Worm (Caenorhabditis elegans): ENCODE measurements around the gene F29B9.12.

Gene F29B9.12

DNA sequence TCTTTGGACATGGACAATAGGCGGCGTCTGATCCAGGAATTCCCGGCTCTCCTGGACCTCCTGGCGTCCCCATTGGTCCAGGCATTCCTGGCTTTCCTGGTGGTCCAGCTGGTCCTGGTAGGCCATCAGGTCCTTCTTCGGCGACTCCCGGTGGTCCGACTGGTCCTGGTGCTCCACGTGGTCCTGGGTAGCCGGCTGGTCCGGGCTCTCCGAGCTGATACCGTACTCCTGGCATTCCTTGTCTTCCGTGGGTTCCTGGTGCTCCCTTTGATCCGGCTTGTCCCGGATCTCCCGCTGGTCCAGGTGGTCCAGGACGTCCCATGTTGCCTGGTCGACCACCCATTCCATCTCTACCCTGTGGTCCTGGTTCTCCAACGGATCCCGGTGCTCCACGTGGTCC lies 13.4 kb upstream of the F29B9.12 start:
- TF ChIP-seq dao-5 (tag; optimal IDR thresholded peaks at IDR 0.05) (no peak), him-1 (tag; optimal IDR thresholded peaks at IDR 0.05) (no peak), W03F9.2 (tag; optimal IDR thresholded peaks at IDR 0.05) (no peak)

DNA sequence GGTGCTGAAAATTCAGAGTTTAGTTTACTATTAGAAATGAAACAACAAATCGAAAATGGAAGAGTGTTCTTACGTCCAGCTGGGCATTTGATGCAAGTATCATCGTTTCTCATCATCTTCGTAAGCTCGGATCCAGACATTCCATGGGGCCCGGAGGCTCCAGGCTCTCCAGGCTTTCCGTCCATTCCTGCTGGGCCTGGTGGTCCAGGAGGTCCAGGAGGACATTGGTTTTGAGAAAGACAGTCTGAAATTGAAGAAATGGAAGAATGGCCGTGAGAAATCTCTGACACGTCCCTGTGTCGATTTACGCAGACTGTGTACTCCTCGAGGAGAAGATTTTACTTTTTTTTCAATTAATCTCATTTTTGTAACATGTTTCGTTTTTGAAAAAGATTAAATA lies 13.0 kb upstream of the F29B9.12 start:
- TF ChIP-seq dao-5 (tag; optimal IDR thresholded peaks at IDR 0.05), result no peak
- no peak for TF ChIP-seq W03F9.2 (tag; optimal IDR thresholded peaks at IDR 0.05)
- TF ChIP-seq him-1 (tag; optimal IDR thresholded peaks at IDR 0.05), result no peak

DNA sequence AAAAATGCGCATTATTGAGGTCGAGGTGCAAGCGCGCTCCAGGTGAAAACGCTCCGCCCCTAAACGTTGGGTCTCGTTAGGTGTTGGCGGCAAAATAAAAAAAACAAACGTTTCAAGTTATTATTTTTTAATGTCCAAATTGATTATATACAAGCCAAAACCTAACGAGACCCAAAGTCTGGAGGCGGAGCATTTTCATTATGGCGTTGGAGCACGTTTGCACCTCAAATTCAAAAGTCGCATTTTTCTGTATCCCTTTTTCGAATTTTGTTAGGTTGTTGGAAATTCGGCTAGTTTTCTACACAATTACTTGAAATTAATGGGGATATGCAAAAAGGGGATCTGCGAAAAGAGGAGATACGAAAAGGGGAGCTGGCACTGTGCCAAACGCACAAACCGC lies 11.5 kb upstream of the F29B9.12 start, which contains the start of gene col-111:
TSS of gene col-111 (minus strand) at position 101 of the 400 bp plus-strand sequence.
- no peak for TF ChIP-seq dao-5 (tag; optimal IDR thresholded peaks at IDR 0.05)
- TF ChIP-seq W03F9.2 (tag; optimal IDR thresholded peaks at IDR 0.05), result no peak

DNA sequence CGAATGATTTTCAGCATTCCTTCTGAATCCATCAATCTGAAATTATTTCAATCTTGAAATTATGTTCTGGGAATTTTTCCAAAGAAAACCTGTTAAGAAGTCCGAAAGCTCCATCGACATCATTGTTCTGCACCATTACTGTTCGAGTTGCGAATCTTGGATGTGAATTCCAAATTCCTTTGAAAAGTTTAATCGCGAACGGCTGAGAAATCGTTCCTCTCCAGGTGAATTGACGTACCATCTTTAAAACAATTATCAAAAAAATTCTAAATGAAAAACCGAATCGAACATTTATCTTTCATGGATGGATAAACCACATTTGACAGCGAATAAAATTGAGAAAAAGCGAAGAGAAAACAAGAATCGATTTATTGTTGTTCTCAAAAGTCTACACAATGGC lies 10.1 kb upstream of the F29B9.12 start, which contains the start of gene mrps-21:
TSS of gene mrps-21 (minus strand) at position 241 of the 400 bp plus-strand sequence.
- TF ChIP-seq him-1 (tag; optimal IDR thresholded peaks at IDR 0.05), result no peak
- TF ChIP-seq dao-5 (tag; optimal IDR thresholded peaks at IDR 0.05), result no peak
- no peak for TF ChIP-seq W03F9.2 (tag; optimal IDR thresholded peaks at IDR 0.05)

DNA sequence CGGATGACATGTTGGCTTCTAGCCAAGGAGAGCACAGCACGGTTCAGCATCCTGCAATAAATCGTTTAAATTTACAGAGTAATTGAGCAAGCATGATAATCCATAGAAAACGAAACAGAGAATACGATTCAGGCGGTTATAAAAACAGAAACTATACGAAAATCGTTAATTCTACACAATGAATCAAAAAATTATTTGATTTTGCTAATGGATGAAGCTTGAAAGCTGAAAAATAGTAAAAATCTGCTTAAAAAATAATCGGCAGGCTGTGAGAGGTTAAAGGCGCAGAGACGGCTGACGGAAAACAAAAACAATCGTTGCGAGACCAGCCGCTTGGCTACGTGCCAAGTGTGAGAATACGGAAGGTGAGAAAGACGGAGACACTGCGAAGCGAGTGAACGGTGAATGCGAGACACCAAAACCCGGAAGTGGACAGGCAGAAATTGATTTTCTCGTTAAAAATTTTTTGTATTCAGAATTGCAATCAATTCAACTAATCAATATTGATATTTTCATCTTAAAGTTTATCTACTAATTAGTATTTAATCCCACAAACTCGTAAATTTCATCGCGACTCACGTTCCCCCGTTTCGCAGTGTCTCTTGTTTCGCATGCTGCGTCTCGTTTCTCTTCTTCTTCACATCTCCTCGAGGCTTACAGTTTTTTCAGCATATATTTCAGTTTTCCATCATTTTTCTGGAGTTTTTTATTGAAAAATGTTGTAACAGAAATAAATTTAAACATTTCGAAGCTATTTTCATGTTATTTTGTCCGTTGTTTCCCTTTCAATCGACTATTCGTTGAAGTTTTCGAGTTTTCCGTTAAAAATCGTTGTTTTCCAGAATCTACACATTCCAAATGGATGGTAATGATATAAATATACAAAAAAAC lies 8.9 kb upstream of the F29B9.12 start, which contains the start of the genes F29B9.11 and jmjd-1.2:
TSS of gene F29B9.11 (minus strand) at position 51 of the 891 bp plus-strand sequence.
TSS of gene jmjd-1.2 (plus strand) at position 841 of the 891 bp plus-strand sequence.
- TF ChIP-seq dao-5 (tag; optimal IDR thresholded peaks at IDR 0.05) (no peak), him-1 (tag; optimal IDR thresholded peaks at IDR 0.05) (peak; percentile 39), W03F9.2 (tag; optimal IDR thresholded peaks at IDR 0.05) (peak; percentile 93)

DNA sequence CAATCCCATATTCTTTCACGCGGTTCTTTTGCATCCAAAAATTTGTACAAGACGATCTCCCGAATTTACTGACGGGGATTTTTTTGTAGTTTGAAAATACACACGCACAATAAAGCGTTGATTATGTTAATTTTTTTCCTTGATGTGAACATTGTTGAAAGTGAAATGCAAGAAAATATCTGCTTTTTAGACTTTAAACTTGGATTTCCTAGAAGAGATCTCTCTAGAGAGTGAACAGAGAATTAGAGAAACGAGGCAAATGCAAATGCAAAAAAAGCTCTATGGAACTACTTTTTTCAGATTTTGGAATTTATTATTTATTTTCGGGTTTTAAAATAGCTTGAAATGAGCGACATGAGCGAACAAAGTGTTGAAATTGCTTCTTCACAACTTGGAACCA lies 4.3 kb upstream of the F29B9.12 start, which contains the start of gene F29B9.1:
TSS of gene F29B9.1 (plus strand) at position 301 of the 400 bp plus-strand sequence.
- TF ChIP-seq dao-5 (tag; optimal IDR thresholded peaks at IDR 0.05) (no peak), W03F9.2 (tag; optimal IDR thresholded peaks at IDR 0.05) (no peak), him-1 (tag; optimal IDR thresholded peaks at IDR 0.05) (no peak)

DNA sequence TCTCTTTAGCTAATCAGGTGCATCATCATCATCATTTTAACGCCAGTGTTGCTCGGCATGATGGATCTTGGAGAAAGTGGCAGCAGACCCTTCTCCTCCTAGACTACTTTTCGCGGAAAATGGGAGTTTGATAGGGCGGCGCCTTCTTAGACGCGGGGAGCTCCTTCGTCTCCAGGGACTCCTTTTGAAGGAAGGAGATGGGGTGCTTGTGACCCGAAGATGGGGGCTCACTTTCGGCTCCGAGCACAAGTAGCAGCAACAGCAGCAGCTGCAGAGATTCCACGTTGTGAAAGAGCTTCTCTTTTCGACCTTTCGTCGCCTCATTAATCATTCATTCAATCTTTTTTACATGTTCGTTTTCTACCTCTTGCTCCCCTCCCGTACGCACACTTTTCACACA lies 2.0 kb upstream of the F29B9.12 start:
- TF ChIP-seq him-1 (tag; optimal IDR thresholded peaks at IDR 0.05), result no peak
- no peak for TF ChIP-seq W03F9.2 (tag; optimal IDR thresholded peaks at IDR 0.05)
- TF ChIP-seq dao-5 (tag; optimal IDR thresholded peaks at IDR 0.05), result no peak

DNA sequence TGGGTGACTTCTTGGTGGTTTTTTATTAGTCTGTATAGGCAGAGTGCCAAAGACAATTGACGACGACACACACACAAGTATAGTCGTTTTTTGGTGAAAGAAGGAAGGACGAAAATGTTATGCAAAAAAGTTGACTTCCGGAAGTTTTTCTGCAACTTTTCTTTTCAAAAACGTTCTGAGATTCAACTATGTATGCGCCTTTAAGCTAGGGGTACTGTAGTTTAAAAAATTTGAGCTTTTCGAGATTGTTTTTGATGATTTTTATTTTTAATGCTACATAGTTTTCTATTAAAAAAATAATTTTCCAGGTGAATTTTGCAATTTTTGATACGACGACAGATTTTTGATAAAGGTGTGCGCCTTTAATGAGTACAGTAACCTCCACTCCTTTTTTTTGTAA lies 1.5 kb upstream of the F29B9.12 start:
- TF ChIP-seq him-1 (tag; optimal IDR thresholded peaks at IDR 0.05) (no peak), dao-5 (tag; optimal IDR thresholded peaks at IDR 0.05) (no peak), W03F9.2 (tag; optimal IDR thresholded peaks at IDR 0.05) (no peak)

DNA sequence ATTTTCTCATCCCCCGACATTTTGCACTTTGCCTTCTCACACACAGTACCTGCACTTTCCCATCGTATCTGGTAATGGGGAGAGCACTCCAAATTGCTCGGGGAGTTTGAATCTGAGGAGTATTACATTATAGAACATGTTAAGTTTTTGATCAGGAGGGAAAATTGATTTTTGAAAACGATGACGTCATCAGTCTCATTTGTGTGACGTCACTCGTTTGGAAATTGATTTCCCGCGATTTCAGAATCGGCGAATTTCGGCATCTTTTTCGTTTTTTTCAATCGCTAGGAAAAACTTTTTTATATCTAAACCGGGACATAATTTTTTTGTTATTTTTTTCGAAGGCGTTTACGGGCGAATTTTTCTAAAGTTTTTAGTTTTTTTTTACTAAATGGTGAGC lies 4.0 kb downstream of the F29B9.12 start:
- no peak for TF ChIP-seq dao-5 (tag; optimal IDR thresholded peaks at IDR 0.05)
- no peak for TF ChIP-seq him-1 (tag; optimal IDR thresholded peaks at IDR 0.05)
- TF ChIP-seq W03F9.2 (tag; optimal IDR thresholded peaks at IDR 0.05), result no peak

DNA sequence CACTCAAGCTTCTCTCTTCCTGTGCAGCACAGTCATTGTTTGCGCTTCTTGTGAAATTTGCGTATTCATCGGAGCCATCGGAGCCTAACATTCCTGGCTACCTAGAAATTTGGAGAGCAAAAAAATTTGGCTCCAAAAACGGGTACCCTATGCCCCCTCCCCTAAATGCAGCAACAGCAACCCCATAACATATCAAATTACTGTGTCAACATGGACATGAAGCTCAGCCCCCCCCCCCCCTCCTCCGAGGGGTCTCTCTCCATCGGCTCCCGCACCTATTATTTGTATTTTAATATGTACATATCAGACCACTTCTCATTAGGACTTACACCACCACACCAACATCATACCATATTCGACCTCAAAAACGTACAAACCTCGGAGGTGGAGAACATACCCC lies 5.0 kb downstream of the F29B9.12 start:
- TF ChIP-seq W03F9.2 (tag; optimal IDR thresholded peaks at IDR 0.05) (no peak), dao-5 (tag; optimal IDR thresholded peaks at IDR 0.05) (no peak), him-1 (tag; optimal IDR thresholded peaks at IDR 0.05) (no peak)

DNA sequence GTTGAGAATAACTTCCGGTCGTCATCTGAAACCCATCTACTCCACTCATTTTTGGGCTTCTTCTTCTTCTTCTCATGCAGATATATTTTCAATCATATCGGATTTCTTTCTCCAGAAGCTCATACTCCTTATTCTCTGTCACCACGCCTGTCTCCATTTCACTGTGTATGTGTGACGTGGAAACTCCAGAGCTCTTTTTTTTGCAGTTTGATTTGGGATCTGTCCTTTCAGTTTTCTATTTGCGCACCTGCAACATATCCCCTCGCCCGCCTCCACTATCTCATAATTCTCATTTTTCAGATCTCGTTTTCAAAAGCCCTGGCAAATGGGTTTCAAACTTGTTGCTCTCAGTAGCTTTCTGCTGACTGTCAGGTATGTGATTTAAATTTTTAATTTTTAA lies 9.4 kb downstream of the F29B9.12 start, which contains the start of gene kin-36:
TSS of gene kin-36 (plus strand) at position 301 of the 400 bp plus-strand sequence.
- no peak for TF ChIP-seq W03F9.2 (tag; optimal IDR thresholded peaks at IDR 0.05)
- TF ChIP-seq dao-5 (tag; optimal IDR thresholded peaks at IDR 0.05), result no peak
- TF ChIP-seq him-1 (tag; optimal IDR thresholded peaks at IDR 0.05), result no peak

DNA sequence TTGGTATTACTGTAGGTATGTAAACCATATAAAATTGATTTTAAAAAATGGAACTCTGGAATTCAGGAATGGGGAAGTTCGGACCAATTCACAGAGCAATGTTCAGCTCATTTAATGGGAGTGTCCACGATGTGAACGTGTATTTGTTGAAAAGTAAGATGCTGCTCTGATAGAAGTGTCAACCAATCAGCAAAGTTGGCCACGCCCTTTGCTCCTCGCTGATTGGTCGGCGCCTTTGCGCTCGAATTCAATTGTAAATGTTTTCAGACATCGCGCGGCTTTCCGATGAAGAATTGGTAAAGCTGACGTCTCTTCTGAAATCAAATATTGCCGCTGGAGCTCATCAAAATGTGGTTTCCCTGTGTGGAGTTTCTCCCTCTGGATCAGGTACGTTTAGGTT lies 13.8 kb downstream of the F29B9.12 start:
- TF ChIP-seq W03F9.2 (tag; optimal IDR thresholded peaks at IDR 0.05) (no peak), dao-5 (tag; optimal IDR thresholded peaks at IDR 0.05) (no peak), him-1 (tag; optimal IDR thresholded peaks at IDR 0.05) (no peak)

DNA sequence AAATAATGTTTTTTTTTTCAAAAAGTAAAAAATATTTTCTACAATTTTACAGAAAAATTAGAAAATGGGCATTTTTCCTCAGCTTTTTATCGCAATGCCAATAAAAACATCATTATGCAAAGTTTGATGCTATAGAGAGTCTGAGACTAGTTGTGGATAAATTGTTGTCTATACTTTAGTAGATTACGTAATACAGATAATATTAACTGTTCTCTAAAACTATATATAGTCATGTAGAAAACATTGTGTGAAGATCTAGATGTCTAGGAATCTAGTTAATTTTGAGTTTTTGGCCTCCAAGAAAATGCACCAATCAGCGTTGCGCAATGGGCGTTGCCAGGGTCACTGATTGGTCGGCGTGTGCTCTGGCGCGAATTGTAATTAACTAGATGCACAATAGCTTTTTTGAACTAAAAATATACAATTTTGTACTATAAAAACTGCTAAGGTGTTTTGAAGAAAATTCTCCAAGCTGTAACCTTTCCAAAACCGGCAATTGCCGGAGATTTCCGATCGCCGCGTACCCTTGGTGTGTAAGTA lies 17.0 kb downstream of the F29B9.12 start:
- TF ChIP-seq dao-5 (tag; optimal IDR thresholded peaks at IDR 0.05) (no peak), W03F9.2 (tag; optimal IDR thresholded peaks at IDR 0.05) (no peak), him-1 (tag; optimal IDR thresholded peaks at IDR 0.05) (no peak)

DNA sequence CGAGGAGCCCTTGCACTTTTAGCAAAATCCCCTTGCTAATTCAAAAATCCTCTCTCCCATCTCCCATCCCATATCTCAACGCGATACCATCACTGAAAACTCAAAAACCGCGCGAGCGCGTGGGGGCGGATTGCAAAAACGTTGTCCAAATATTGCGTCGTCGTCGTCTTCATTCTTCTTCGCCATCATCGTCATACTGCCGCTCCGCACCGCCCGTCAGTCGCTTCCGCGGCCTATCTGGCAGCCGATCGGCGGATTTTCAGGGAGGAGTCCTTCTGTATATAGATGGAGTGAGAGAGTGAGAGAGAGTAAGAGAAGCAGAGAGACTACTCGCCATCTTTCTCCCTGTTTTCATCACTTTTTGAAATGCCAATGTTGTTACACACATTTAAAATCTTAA lies 17.6 kb downstream of the F29B9.12 start:
- no peak for TF ChIP-seq dao-5 (tag; optimal IDR thresholded peaks at IDR 0.05)
- no peak for TF ChIP-seq W03F9.2 (tag; optimal IDR thresholded peaks at IDR 0.05)
- TF ChIP-seq him-1 (tag; optimal IDR thresholded peaks at IDR 0.05), result no peak

All from whole organism, L4/young adult.